Worm (Caenorhabditis elegans) whole organism, early embryonic: ENCODE data around the gene nspe-6.

Source experiments
- F13C5.2 ChIP-seq: sonication (generic microtip); optimal IDR thresholded peaks from 2 replicates; lab custom pipeline; 2017; ENCODE audit warnings: mild to moderate bottlenecking, missing genetic modification characterization, inconsistent platforms, missing compliant biosample characterization
- ceh-13 ChIP-seq: fragments of 200-800 bp; sonication (Bioruptor generic); optimal IDR thresholded peaks from 2 replicates; lab custom pipeline; 2018; ENCODE audit warnings: mild to moderate bottlenecking, missing genetic modification characterization, missing compliant biosample characterization
- flt-1 ChIP-seq: fragments of 200-800 bp; sonication (Bioruptor generic); IDR thresholded peaks from 2 replicates; pipeline ENCODE4 v1.3.6; 2022; ENCODE audit warnings: missing genetic modification characterization, missing compliant biosample characterization
- hnd-1 ChIP-seq: sonication (generic microtip); optimal IDR thresholded peaks from 2 replicates; lab custom pipeline; 2016; ENCODE audit warnings: missing genetic modification characterization, missing compliant biosample characterization
- tbx-37 ChIP-seq: fragments of 200-800 bp; sonication (Bioruptor generic); conservative IDR thresholded peaks from 2 replicates; pipeline ENCODE4 v1.3.6; 2022; ENCODE audit warnings: missing genetic modification reagents, missing genetic modification characterization, missing compliant biosample characterization

DNA sequence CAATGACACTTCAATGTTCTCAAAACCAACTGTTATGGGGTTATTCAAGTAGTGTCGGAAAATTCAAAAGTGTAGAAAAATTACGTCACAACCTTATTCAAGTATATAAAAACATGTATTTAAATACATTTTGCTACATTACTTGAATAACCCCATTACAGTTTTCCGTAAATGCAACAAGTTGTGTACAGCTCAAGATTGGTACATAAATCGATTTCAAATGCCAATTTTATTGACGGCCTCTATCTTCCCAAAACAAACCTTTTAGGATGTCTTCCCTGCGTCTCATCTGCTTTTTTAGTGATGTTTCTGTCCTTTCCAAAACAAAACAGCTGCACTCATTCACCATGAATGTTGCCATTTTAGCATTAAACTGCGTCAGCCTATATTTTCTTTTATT is 13.4 kb upstream of the nspe-6 start, which contains the start of gene Y38E10A.28:
- TF ChIP-seq ceh-13 (GFP tag; lab: Kevin White, UChicago) (no peak), hnd-1 (tag; lab: Kevin White, UChicago) (no peak), tbx-37 (GFP tag; lab: Robert Waterston, UW) (no peak), flt-1 (no peak), F13C5.2 (tag; lab: Kevin White, UChicago) (no peak)
